Fruit fly (Drosophila melanogaster) whole organism, adult: ENCODE data around the gene dsd.

Experiments used
- CG11617 ChIP-seq: fragments of 200-800 bp; sonication (Bioruptor generic); optimal IDR thresholded peaks from 2 replicates; lab custom pipeline; 2017; ENCODE audit warnings: mild to moderate bottlenecking, missing biosample characterization, missing genetic modification reagents, missing genetic modification characterization
- CG12768 ChIP-seq: fragments of 200-800 bp; sonication (Bioruptor generic); optimal IDR thresholded peaks from 2 replicates; lab custom pipeline; 2017; ENCODE audit warnings: missing biosample characterization, missing genetic modification characterization, mild to moderate bottlenecking, moderate library complexity, missing genetic modification reagents
- CG14711 ChIP-seq: fragments of 200-800 bp; sonication (Bioruptor generic); optimal IDR thresholded peaks from 2 replicates; lab custom pipeline; 2018; ENCODE audit warnings: missing biosample characterization, mild to moderate bottlenecking, missing genetic modification characterization, moderate library complexity
- CG1620 ChIP-seq: fragments of 200-800 bp; sonication (Bioruptor generic); optimal IDR thresholded peaks from 2 replicates; lab custom pipeline; 2016; ENCODE audit warnings: missing biosample characterization, missing genetic modification characterization
- CG33017 ChIP-seq: fragments of 200-800 bp; sonication (Bioruptor generic); optimal IDR thresholded peaks from 2 replicates; lab custom pipeline; 2018; ENCODE audit warnings: missing biosample characterization, mild to moderate bottlenecking, missing genetic modification characterization, moderate library complexity
- CG5204 ChIP-seq: fragments of 200-800 bp; sonication (Bioruptor generic); optimal IDR thresholded peaks from 2 replicates; lab custom pipeline; 2016; ENCODE audit warnings: missing biosample characterization, missing genetic modification characterization
- CG7045 ChIP-seq: fragments of 200-800 bp; sonication (Bioruptor generic); optimal IDR thresholded peaks from 2 replicates; lab custom pipeline; 2017; ENCODE audit warnings: missing biosample characterization, mild to moderate bottlenecking, missing genetic modification characterization
- CG7101 ChIP-seq: fragments of 200-800 bp; sonication (Bioruptor generic); optimal IDR thresholded peaks from 2 replicates; lab custom pipeline; 2018; ENCODE audit warnings: missing biosample characterization, mild to moderate bottlenecking, missing genetic modification characterization, moderate library complexity
- Clk ChIP-seq: fragments of 200-800 bp; sonication (Bioruptor generic); optimal IDR thresholded peaks from 2 replicates; lab custom pipeline; 2017; ENCODE audit warnings: missing biosample characterization, missing genetic modification characterization
- Crg-1 ChIP-seq: fragments of 200-800 bp; sonication (Bioruptor generic); optimal IDR thresholded peaks from 2 replicates; lab custom pipeline; 2016; ENCODE audit warnings: missing biosample characterization, missing genetic modification characterization
- Hr96 ChIP-seq: fragments of 200-800 bp; sonication (Bioruptor generic); optimal IDR thresholded peaks from 2 replicates; lab custom pipeline; 2016; ENCODE audit warnings: missing biosample characterization, missing genetic modification characterization
- Mnt ChIP-seq: fragments of 200-800 bp; sonication (Bioruptor generic); optimal IDR thresholded peaks from 2 replicates; lab custom pipeline; 2016; ENCODE audit warnings: missing biosample characterization, mild to moderate bottlenecking, missing genetic modification characterization
- bab1 ChIP-seq: fragments of 200-800 bp; sonication (Bioruptor generic); optimal IDR thresholded peaks from 3 replicates; lab custom pipeline; 2019; ENCODE audit warnings: missing biosample characterization, mild to moderate bottlenecking, missing genetic modification characterization, moderate library complexity
- cic ChIP-seq: fragments of 200-800 bp; sonication (Bioruptor generic); optimal IDR thresholded peaks from 2 replicates; lab custom pipeline; 2017; ENCODE audit warnings: missing biosample characterization, mild to moderate bottlenecking, missing genetic modification characterization, moderate library complexity
- cnc ChIP-seq, 2 experiments: fragments of >200 bp; optimal IDR thresholded peaks; 2 replicates each; lab custom pipeline; 2017
- kay ChIP-seq: fragments of 200-800 bp; sonication (Bioruptor generic); peaks from one replicate; lab custom pipeline; 2016; ENCODE audit warnings: missing biosample characterization, missing genetic modification characterization, borderline replicate concordance
- ovo ChIP-seq: fragments of 200-800 bp; sonication (Bioruptor generic); optimal IDR thresholded peaks from 2 replicates; lab custom pipeline; 2016; ENCODE audit warnings: missing biosample characterization, missing genetic modification characterization
- pad ChIP-seq: fragments of 200-800 bp; sonication (Bioruptor generic); optimal IDR thresholded peaks from 3 replicates; lab custom pipeline; 2017; ENCODE audit warnings: missing biosample characterization, missing genetic modification characterization, mild to moderate bottlenecking, moderate library complexity, missing genetic modification reagents
- tj ChIP-seq: fragments of 200-800 bp; sonication (Bioruptor generic); optimal IDR thresholded peaks from 3 replicates; lab custom pipeline; 2017; ENCODE audit warnings: missing biosample characterization, mild to moderate bottlenecking, missing genetic modification characterization, moderate library complexity
- toe ChIP-seq: fragments of 200-800 bp; sonication (Bioruptor generic); optimal IDR thresholded peaks from 2 replicates; lab custom pipeline; 2016; ENCODE audit warnings: missing biosample characterization, missing genetic modification characterization

The dsd gene

DNA sequence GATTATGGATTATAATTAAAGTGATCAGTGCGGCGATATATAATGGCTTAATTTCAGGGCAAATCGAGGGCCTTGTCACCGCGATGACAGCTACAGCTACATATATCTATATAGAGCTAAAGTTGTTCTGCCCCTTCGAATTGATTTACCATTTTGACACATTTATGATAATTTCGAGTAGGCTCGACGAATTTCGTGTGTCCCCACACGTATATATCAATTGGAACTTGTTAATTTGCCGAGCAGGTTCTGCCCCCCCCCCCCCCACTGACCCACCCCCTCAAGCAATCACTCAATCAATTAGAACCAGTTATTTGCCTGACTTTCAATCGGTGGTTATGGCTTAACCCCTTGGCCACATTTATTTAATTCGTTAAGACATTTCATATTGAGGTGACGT is 27.8 kb downstream of the dsd start:
- TF ChIP-seq CG11617 (no peak), kay (GFP tag; lab: Kevin White, UChicago) (no peak), cnc (optimal IDR thresholded peaks at IDR 0.05; lab: Kevin White, UChicago) (no peak), cic (GFP tag; lab: Kevin White, UChicago) (no peak), CG5204 (GFP tag; lab: Kevin White, UChicago) (no peak), CG1620 (GFP tag; lab: Kevin White, UChicago) (no peak)

dm6 chr3R:27570692-27571091 is 36.5 kb downstream of the dsd start:
- TF ChIP-seq bab1 (GFP tag; lab: Kevin White, UChicago) (no peak), Crg-1 (GFP tag; lab: Kevin White, UChicago) (no peak), toe (GFP tag; lab: Kevin White, UChicago) (no peak), CG14711 (no peak)

DNA sequence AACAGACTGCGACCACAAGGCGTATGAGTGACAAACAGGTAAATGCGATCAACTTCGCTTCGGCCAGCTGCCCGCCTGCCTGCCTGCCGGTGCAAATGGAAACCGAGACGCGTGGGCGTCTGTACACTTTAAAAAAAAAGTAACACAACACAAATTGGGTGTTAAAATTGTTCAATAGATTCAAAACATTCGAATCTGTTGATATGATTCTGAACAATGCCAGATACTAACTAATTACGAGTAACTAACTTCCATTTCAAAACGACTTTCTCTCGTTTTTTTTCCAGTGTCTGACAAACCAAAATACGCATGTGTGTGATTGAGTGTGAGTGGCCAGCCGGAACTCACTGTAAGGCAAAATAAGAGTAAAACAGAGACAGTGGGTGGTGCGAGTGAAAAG is 37.5 kb downstream of the dsd start:
- no peak for TF ChIP-seq bab1 (GFP tag; lab: Kevin White, UChicago)
- TF ChIP-seq CG14711 = peak; percentile 49
- no peak for TF ChIP-seq Crg-1 (GFP tag; lab: Kevin White, UChicago)
- no peak for TF ChIP-seq CG5204 (GFP tag; lab: Kevin White, UChicago)
- TF ChIP-seq tj (GFP tag; lab: Kevin White, UChicago) = peak; percentile 20
- TF ChIP-seq kay (GFP tag; lab: Kevin White, UChicago) = no peak
- TF ChIP-seq pad = peak; percentile 21
- TF ChIP-seq CG7045 = peak; percentile 77
- peak; percentile 34 for TF ChIP-seq CG33017 (tag; lab: Kevin White, UChicago)
- TF ChIP-seq toe (GFP tag; lab: Kevin White, UChicago) = no peak
- TF ChIP-seq cic (GFP tag; lab: Kevin White, UChicago) = no peak
- TF ChIP-seq CG12768 (GFP tag; lab: Kevin White, UChicago) = peak; percentile 52
- TF ChIP-seq CG11617 = peak; percentile 26
- TF ChIP-seq Hr96 (GFP tag; lab: Kevin White, UChicago) = no peak
- peak; percentile 55 for TF ChIP-seq Clk (GFP tag; lab: Kevin White, UChicago)

DNA sequence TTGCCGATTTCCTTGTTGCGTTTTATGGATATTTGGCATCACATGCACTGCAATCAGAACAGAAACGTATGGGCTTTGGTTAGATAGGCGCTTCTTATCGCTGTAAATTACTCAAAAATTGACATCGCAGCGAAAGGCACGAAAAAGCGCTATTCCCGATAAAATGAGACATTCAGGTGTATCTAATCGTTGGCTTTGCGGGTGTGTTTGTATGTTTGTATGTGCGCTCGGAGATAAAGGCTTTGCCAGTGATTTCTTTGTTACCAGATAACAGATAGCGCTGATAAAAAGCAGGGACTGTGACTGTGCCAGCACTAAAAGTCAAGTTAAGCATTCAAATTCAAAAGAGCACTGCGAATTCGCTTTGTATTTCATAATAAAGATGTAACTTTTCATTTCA is 38.7 kb downstream of the dsd start:
- no peak for TF ChIP-seq ovo (GFP tag; lab: Kevin White, UChicago)
- TF ChIP-seq kay (GFP tag; lab: Kevin White, UChicago) = peak; percentile 59

dm6 chr3R:27561114-27561513 is 46.1 kb downstream of the dsd start, which contains the start of gene CG5646:
Gene CG5646, minus strand, starts transcription at chr3R:27561319.
- TF ChIP-seq CG7101 (tag; lab: Kevin White, UChicago) (peak; percentile 32), CG7045 (peak; percentile 6), cnc (optimal IDR thresholded peaks at IDR 0.05; lab: Kevin White, UChicago) (no peak), toe (GFP tag; lab: Kevin White, UChicago) (no peak), CG12768 (GFP tag; lab: Kevin White, UChicago) (peak; percentile 54), CG14711 (no peak), pad (peak; percentile 35), kay (GFP tag; lab: Kevin White, UChicago) (peak; percentile 97), CG11617 (peak; percentile 55), Clk (GFP tag; lab: Kevin White, UChicago) (peak; percentile 88), Mnt (GFP tag; lab: Kevin White, UChicago) (peak; percentile 48), CG33017 (tag; lab: Kevin White, UChicago) (peak; percentile 58), Crg-1 (GFP tag; lab: Kevin White, UChicago) (no peak), CG1620 (GFP tag; lab: Kevin White, UChicago) (peak; percentile 5), ovo (GFP tag; lab: Kevin White, UChicago) (peak; percentile 23), cic (GFP tag; lab: Kevin White, UChicago) (peak; percentile 80), tj (GFP tag; lab: Kevin White, UChicago) (peak; percentile 27), bab1 (GFP tag; lab: Kevin White, UChicago) (peak; percentile 86)

DNA sequence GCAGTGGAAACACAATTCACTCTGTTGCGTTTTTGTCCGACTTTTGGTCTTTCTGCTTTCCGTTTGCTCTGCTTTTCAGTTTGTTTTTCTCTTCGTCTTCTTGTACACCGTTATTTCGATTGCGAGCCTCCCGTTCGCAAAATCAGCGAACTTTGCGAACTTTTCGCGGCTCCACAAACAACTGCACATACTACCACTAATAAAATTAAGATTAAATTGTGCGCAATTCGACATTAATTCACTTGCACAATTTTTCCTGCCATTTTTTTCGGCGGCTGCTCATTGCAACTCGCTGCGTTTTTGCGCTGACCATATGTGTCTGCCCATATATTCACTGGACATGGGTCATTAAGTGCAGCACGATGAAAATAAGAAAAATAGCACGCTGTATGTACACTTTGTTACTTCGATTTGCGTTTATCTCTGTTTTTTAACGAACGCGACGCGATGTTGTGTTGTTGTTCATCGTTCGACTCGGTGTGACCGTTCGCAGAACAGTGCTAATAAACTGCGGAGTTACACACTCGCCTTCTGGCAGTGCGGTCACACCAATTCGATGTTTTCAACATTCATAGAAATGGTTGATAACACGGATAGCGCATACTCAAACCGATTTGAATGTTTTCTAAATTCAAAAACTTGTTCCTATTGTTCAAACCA is 48.4 kb downstream of the dsd start, which contains the start of gene Klp98A:
Gene Klp98A (minus strand): TSS at position 486 of the 660 bp plus-strand sequence.
- TF ChIP-seq Crg-1 (GFP tag; lab: Kevin White, UChicago) (no peak), CG11617 (no peak), bab1 (GFP tag; lab: Kevin White, UChicago) (peak; percentile 28), toe (GFP tag; lab: Kevin White, UChicago) (no peak), CG7045 (no peak), ovo (GFP tag; lab: Kevin White, UChicago) (no peak), CG14711 (no peak), Mnt (GFP tag; lab: Kevin White, UChicago) (peak; percentile 39), cnc (optimal IDR thresholded peaks at IDR 0.05; lab: Kevin White, UChicago) (no peak), CG1620 (GFP tag; lab: Kevin White, UChicago) (peak; percentile 0), kay (GFP tag; lab: Kevin White, UChicago) (no peak), tj (GFP tag; lab: Kevin White, UChicago) (peak; percentile 72), cic (GFP tag; lab: Kevin White, UChicago) (peak; percentile 31)
